Worm (Caenorhabditis elegans) whole organism, late embryonic: Measurements from ENCODE around the gene C04E6.7.

ENCODE experiments used
- C08G9.2 ChIP-seq: sonication (generic microtip); optimal IDR thresholded peaks from 2 replicates; lab custom pipeline; 2016; ENCODE audit warnings: mild to moderate bottlenecking, missing genetic modification characterization, moderate library complexity, missing compliant biosample characterization
- F13H6.1 ChIP-seq: sonication (generic microtip); optimal IDR thresholded peaks from 2 replicates; lab custom pipeline; 2016; ENCODE audit warnings: missing genetic modification characterization, missing compliant biosample characterization
- K02D7.2 ChIP-seq: sonication (generic microtip); optimal IDR thresholded peaks from 2 replicates; lab custom pipeline; 2017; ENCODE audit warnings: mild to moderate bottlenecking, missing genetic modification characterization, missing compliant biosample characterization
- Y22D7AL.16 ChIP-seq: sonication (generic microtip); optimal IDR thresholded peaks from 2 replicates; lab custom pipeline; 2016; ENCODE audit warnings: missing genetic modification characterization, missing compliant biosample characterization
- ama-1 ChIP-seq: fragments of 150-350 bp; optimal IDR thresholded peaks from 2 replicates; lab custom pipeline; 2014
- ceh-18 ChIP-seq: sonication (generic microtip); optimal IDR thresholded peaks from 2 replicates; lab custom pipeline; 2016; ENCODE audit warnings: missing genetic modification characterization, missing compliant biosample characterization
- ceh-19 ChIP-seq: fragments of 200-800 bp; sonication (Bioruptor generic); optimal IDR thresholded peaks from 2 replicates; lab custom pipeline; 2018; ENCODE audit warnings: mild to moderate bottlenecking, missing genetic modification characterization, missing compliant biosample characterization
- ceh-2 ChIP-seq: sonication (generic microtip); optimal IDR thresholded peaks from 2 replicates; lab custom pipeline; 2016; ENCODE audit warnings: missing genotype, missing genetic modification characterization, missing compliant biosample characterization
- ceh-24 ChIP-seq: sonication (generic microtip); optimal IDR thresholded peaks from 2 replicates; lab custom pipeline; 2016; ENCODE audit warnings: mild to moderate bottlenecking, missing genetic modification characterization, missing compliant biosample characterization
- ceh-30 ChIP-seq: fragments of 150-350 bp; optimal IDR thresholded peaks from 2 replicates; lab custom pipeline; 2014; ENCODE audit warnings: missing biosample characterization, missing genetic modification characterization
- ceh-31 ChIP-seq: sonication (generic microtip); optimal IDR thresholded peaks from 2 replicates; lab custom pipeline; 2016; ENCODE audit warnings: missing genetic modification characterization, missing compliant biosample characterization
- ceh-48 ChIP-seq: sonication (generic microtip); optimal IDR thresholded peaks from 2 replicates; lab custom pipeline; 2016; ENCODE audit warnings: missing genetic modification characterization, inconsistent platforms, missing compliant biosample characterization
- dve-1 ChIP-seq: sonication (generic microtip); optimal IDR thresholded peaks from 2 replicates; lab custom pipeline; 2017; ENCODE audit warnings: antibody characterized with exemption, mild to moderate bottlenecking, missing genetic modification characterization, missing compliant biosample characterization
- elt-4 ChIP-seq: sonication (generic microtip); optimal IDR thresholded peaks from 2 replicates; lab custom pipeline; 2016; ENCODE audit warnings: missing genetic modification characterization, missing compliant biosample characterization
- ets-4 ChIP-seq: sonication (generic microtip); optimal IDR thresholded peaks from 2 replicates; lab custom pipeline; 2016; ENCODE audit warnings: missing genetic modification characterization, missing compliant biosample characterization
- eyg-1 ChIP-seq: sonication (generic microtip); optimal IDR thresholded peaks from 2 replicates; lab custom pipeline; 2016; ENCODE audit warnings: missing genotype, missing genetic modification characterization, missing compliant biosample characterization
- fax-1 ChIP-seq: sonication (generic microtip); optimal IDR thresholded peaks from 2 replicates; lab custom pipeline; 2016; ENCODE audit warnings: missing genotype, missing genetic modification characterization, missing compliant biosample characterization
- gmeb-2 ChIP-seq: sonication (generic microtip); optimal IDR thresholded peaks from 2 replicates; lab custom pipeline; 2016; ENCODE audit warnings: missing genetic modification characterization, inconsistent platforms, missing compliant biosample characterization
- hlh-13 ChIP-seq: fragments of 200-800 bp; sonication (Bioruptor generic); optimal IDR thresholded peaks from 2 replicates; lab custom pipeline; 2018; ENCODE audit warnings: mild to moderate bottlenecking, missing genetic modification characterization, missing compliant biosample characterization
- hlh-30 ChIP-seq: sonication (generic microtip); optimal IDR thresholded peaks from 2 replicates; lab custom pipeline; 2017; ENCODE audit warnings: antibody characterized with exemption, missing genetic modification characterization, missing compliant biosample characterization; ENCODE audit not compliant: insufficient read depth
- hlh-6 ChIP-seq: sonication (generic microtip); optimal IDR thresholded peaks from 2 replicates; lab custom pipeline; 2016; ENCODE audit warnings: missing genotype, missing genetic modification characterization, missing compliant biosample characterization
- lin-11 ChIP-seq: fragments of 200-800 bp; sonication (Bioruptor generic); optimal IDR thresholded peaks from 2 replicates; lab custom pipeline; 2018; ENCODE audit warnings: mild to moderate bottlenecking, missing genetic modification characterization, missing compliant biosample characterization
- mec-3 ChIP-seq: sonication (generic microtip); optimal IDR thresholded peaks from 2 replicates; lab custom pipeline; 2016; ENCODE audit warnings: borderline replicate concordance, missing genetic modification characterization, missing compliant biosample characterization
- pha-2 ChIP-seq: sonication (generic microtip); optimal IDR thresholded peaks from 2 replicates; lab custom pipeline; 2017; ENCODE audit warnings: mild to moderate bottlenecking, missing genetic modification characterization, missing compliant biosample characterization
- pqm-1 ChIP-seq: sonication (generic microtip); optimal IDR thresholded peaks from 2 replicates; lab custom pipeline; 2016; ENCODE audit warnings: missing genetic modification characterization, missing compliant biosample characterization
- sox-2 ChIP-seq: fragments of 200-800 bp; sonication (Bioruptor generic); IDR thresholded peaks from 2 replicates; pipeline ENCODE4 v1.3.6; 2022; ENCODE audit warnings: missing genetic modification reagents, missing genetic modification characterization, missing compliant biosample characterization
- tbx-2 ChIP-seq: sonication (generic microtip); optimal IDR thresholded peaks from 2 replicates; lab custom pipeline; 2016; ENCODE audit warnings: missing genetic modification characterization, missing compliant biosample characterization
- ttx-3 ChIP-seq: sonication (generic microtip); optimal IDR thresholded peaks from 2 replicates; lab custom pipeline; 2016; ENCODE audit warnings: missing genetic modification reagents, missing genetic modification characterization, missing compliant biosample characterization
- unc-3 ChIP-seq, 2 experiments: fragments of 200-800 bp in 1 of 2; sonication (Bioruptor generic) in 1 of 2; sonication (generic microtip) in 1 of 2; conservative IDR thresholded peaks in 1 of 2; optimal IDR thresholded peaks in 1 of 2; 2 replicates each; pipeline versions ENCODE4 v1.3.6 to Lab custom; 2016 to 2022; ENCODE audit warnings: missing compliant biosample characterization in 2 of 2, missing genetic modification characterization in 2 of 2, missing genetic modification reagents in 1 of 2
- unc-42 ChIP-seq: sonication (generic microtip); optimal IDR thresholded peaks from 2 replicates; lab custom pipeline; 2016; ENCODE audit warnings: missing genotype, missing genetic modification characterization, missing compliant biosample characterization
- unc-55 ChIP-seq: sonication (generic microtip); optimal IDR thresholded peaks from 2 replicates; lab custom pipeline; 2017; ENCODE audit warnings: missing biosample characterization, missing genetic modification reagents, missing genetic modification characterization
- unc-86 ChIP-seq: sonication (generic microtip); optimal IDR thresholded peaks from 2 replicates; lab custom pipeline; 2016; ENCODE audit warnings: missing genetic modification characterization, missing compliant biosample characterization
- zip-5 ChIP-seq: sonication (generic microtip); optimal IDR thresholded peaks from 2 replicates; lab custom pipeline; 2016; ENCODE audit warnings: missing genetic modification characterization, missing compliant biosample characterization
- ztf-16 ChIP-seq: sonication (generic microtip); optimal IDR thresholded peaks from 2 replicates; lab custom pipeline; 2017; ENCODE audit warnings: missing genetic modification characterization, missing compliant biosample characterization

C04E6.7 gene

DNA sequence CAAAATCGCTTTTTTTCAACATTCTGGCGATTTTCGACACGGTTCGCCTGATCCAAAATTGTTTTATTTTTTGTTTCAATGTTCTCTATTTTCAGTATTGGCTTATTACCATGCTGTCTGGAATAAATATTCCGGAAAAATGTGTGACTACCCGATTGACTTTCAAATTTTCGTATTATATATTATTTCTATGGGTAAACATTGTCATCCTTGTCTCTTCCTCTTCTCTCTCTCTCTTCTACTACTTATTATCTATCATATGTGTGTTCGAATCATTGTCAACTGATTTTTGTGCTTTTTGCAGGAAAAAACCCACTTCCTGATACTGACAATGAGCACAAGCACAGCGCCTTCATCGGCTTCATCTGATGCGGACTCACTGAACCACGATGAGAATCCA, at the start of gene C04E6.7:
TSS of gene C04E6.7 (plus strand) at position 301 of the 400 bp plus-strand sequence.
- TF ChIP-seq pqm-1 (tag; lab: Kevin White, UChicago) (no peak), ztf-16 (tag; lab: Kevin White, UChicago) (no peak), ets-4 (no peak), unc-55 (GFP tag; lab: Kevin White, UChicago) (no peak), mec-3 (tag; lab: Kevin White, UChicago) (no peak), Y22D7AL.16 (no peak), tbx-2 (tag; lab: Kevin White, UChicago) (no peak), unc-86 (tag; lab: Kevin White, UChicago) (no peak), elt-4 (tag; lab: Kevin White, UChicago) (no peak), C08G9.2 (tag; lab: Kevin White, UChicago) (no peak), sox-2 (GFP tag; lab: Robert Waterston, UW) (no peak), F13H6.1 (tag; lab: Kevin White, UChicago) (no peak), unc-3 (GFP tag; conservative IDR thresholded peaks at IDR 0.05; lab: Robert Waterston, UW) (no peak), unc-3 (tag; optimal IDR thresholded peaks at IDR 0.05; lab: Kevin White, UChicago) (no peak), dve-1 (no peak), pha-2 (tag; lab: Kevin White, UChicago) (no peak), zip-5 (tag; lab: Kevin White, UChicago) (no peak), hlh-13 (GFP tag; lab: Kevin White, UChicago) (no peak), ceh-48 (tag; lab: Kevin White, UChicago) (no peak), ceh-30 (no peak)

DNA sequence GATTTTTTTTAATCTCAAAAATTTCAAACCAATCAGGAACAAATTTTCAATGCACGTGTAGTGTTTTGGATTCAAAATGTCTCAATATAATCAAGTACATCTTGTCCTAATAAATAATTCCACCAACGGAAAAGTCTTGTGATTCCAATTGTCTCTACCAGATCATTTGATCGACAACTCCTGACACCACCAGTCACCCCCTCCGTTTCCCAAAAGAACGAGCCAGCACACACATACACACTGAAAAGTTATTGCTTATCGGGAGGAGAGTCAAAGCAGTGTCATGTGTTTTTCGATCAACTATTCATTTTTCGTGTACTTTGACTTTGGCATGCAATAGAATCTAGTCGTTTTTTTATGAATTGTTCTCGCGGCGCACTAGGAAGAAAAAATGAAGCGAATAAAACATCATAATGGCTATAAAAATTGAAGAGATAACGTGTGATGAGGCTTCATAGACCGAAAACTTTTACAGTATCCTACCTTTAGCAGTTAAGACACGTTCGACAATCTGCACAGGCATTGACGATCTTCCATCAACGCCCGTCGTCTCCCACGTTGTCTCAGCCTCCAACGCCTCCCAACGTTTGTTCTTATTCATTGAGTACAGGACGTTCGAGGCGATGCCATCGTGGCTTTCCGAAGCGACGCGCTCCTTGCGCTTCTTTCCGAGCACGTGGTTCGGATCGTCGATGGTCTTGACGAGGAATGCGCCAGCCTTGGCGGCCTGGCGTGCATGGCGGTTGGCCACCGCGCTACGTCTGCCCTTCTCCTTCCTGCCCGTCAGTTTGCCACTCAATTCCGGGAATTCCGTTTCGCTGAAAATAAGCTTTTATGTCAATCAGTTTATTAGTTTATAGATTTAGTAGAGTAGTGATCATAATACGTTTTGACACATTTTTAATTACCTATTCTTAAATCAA, 49.4 kb upstream of the C04E6.7 start:
- TF ChIP-seq F13H6.1 (tag; lab: Kevin White, UChicago) (peak; percentile 10), K02D7.2 (no peak), ceh-19 (GFP tag; lab: Kevin White, UChicago) (no peak), ceh-24 (tag; lab: Kevin White, UChicago) (no peak), unc-42 (tag; lab: Kevin White, UChicago) (peak; percentile 9), ceh-31 (tag; lab: Kevin White, UChicago) (no peak), ceh-18 (tag; lab: Kevin White, UChicago) (no peak), C08G9.2 (tag; lab: Kevin White, UChicago) (no peak), ceh-2 (tag; lab: Kevin White, UChicago) (no peak), tbx-2 (tag; lab: Kevin White, UChicago) (peak; percentile 23), pqm-1 (tag; lab: Kevin White, UChicago) (no peak), ama-1 (lab: Kevin White, UChicago) (no peak), hlh-30 (tag; lab: Kevin White, UChicago) (peak; percentile 53), dve-1 (no peak), lin-11 (tag; lab: Kevin White, UChicago) (no peak), fax-1 (tag; lab: Kevin White, UChicago) (no peak), unc-55 (GFP tag; lab: Kevin White, UChicago) (no peak), ttx-3 (tag; lab: Kevin White, UChicago) (no peak)

DNA sequence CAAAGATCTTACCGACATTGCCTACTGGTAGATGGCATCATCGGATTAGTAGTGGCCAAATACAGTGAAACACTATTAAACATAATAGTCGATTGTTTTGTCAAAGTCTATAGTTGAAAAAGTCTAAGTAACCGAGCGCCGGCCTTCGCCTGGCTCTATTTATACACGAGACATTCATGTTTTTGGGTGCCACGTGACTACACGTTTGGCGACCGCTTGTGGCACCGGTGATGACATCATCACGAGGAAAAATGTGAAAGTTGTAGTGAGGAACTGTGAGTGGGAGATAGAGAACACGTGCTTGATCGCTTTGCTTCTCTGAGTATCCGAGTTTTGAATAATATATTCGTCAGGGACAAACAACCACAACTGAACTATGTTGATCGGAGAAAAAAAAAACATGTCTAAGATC, 48.8 kb upstream of the C04E6.7 start:
- TF ChIP-seq hlh-6 (no peak), gmeb-2 (tag; lab: Kevin White, UChicago) (no peak), hlh-30 (tag; lab: Kevin White, UChicago) (peak; percentile 73), ceh-24 (tag; lab: Kevin White, UChicago) (no peak), mec-3 (tag; lab: Kevin White, UChicago) (no peak), unc-42 (tag; lab: Kevin White, UChicago) (no peak)

DNA sequence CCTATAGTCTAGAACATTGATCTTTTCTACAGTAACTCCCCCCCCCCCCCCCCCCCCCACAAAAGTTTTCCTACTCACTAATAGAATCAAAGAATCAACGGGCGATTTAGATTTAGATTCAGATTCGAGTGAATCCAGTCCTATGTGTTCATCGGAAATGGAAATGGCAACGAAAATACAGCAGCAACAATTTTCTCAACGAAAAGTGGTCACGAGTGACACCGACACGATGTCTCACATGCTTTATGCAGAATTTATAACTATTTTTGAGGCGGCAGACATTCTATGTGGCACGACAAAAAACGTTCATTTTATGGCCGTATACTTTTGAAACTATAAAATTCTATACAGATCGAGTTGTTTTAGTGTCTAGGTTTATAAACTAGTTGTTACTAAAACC, 48.0 kb upstream of the C04E6.7 start:
- no peak for TF ChIP-seq eyg-1 (tag; lab: Kevin White, UChicago)
